Worm (Caenorhabditis elegans): ENCODE data around the gene nhr-170.

Gene nhr-170

DNA sequence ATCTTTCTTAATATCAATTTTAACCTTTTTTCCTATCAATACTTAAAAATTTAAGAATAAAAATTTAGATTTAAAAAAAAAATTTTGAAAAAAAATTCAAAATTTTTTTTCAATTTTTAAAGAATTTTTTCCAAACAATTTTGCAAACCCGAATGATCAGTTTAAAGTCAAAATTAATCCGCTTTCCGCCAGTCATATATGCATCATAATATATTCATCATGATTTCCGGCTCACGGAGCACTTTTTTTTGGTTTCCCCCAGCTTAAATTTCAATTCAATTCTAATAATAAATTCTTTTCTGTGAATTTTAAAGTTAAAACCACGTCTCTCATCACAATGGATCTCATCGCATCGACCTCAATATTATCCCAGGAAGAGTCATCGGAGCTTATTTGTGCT lies 45.9 kb upstream of the nhr-170 start, which contains the start of gene nhr-230:
Gene nhr-230, plus strand, starts transcription at position 301 of the 400 bp plus-strand sequence.
- no peak for TF ChIP-seq skn-1 (tag; optimal IDR thresholded peaks at IDR 0.05)
- TF ChIP-seq T26A8.4 (GFP tag; IDR thresholded peaks at IDR 0.05), result no peak
- TF ChIP-seq nhr-25 (tag; optimal IDR thresholded peaks at IDR 0.05; ENCODE audit: borderline replicate concordance, insufficient read depth), result no peak

DNA sequence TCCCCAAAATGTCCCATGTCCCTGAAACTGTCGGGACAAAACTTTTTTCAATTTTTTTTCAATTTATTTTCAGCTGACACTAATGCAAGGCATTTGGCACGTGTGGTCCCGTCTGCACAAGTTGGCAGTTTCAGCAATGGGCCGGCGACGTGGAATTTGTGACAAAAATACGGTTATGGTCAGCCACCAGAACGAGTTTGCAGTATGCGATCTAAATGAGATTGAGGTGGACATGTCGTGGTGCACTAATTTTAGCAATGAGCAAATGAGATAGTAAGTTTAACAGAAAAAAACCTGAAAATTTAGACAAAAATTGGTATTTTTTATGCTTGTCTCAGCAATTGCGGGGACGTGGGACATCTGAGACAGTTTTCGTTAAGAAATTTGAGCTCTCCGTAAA lies 41.8 kb upstream of the nhr-170 start:
- TF ChIP-seq zip-2 (tag; optimal IDR thresholded peaks at IDR 0.05), result no peak
- TF ChIP-seq unc-62 (GFP tag; optimal IDR thresholded peaks at IDR 0.05 in 1 of 2), result peak in 1 of 2 experiments; percentile 50
- TF ChIP-seq unc-62 (tag; optimal IDR thresholded peaks at IDR 0.05), result no peak

- TF ChIP-seq zag-1 (tag; optimal IDR thresholded peaks at IDR 0.05) (no peak), hif-1 (tag; optimal IDR thresholded peaks at IDR 0.05) (peak in 1 of 2 experiments; percentile 4), nhr-28 (tag; optimal IDR thresholded peaks at IDR 0.05) (peak; percentile 48), hmg-1.1 (GFP tag; IDR thresholded peaks at IDR 0.05) (peak; percentile 22; the same call in 1 of the 2 replicates), hlh-11 (tag; optimal IDR thresholded peaks at IDR 0.05) (peak; percentile 47), T20F7.1 (GFP tag; optimal IDR thresholded peaks at IDR 0.05) (no peak), ztf-7 (tag; optimal IDR thresholded peaks at IDR 0.05) (no peak), nhr-11 (tag; optimal IDR thresholded peaks at IDR 0.05) (no peak), daf-16 (GFP tag; optimal IDR thresholded peaks at IDR 0.05) (no peak), daf-16 (tag; optimal IDR thresholded peaks at IDR 0.05) (peak; percentile 71), dmd-6 (GFP tag; IDR thresholded peaks at IDR 0.05) (peak; percentile 64), mes-2 (tag; optimal IDR thresholded peaks at IDR 0.05; ENCODE audit: poor library complexity, severe bottlenecking) (peak; percentile 52), Y75B8A.6 (GFP tag; IDR thresholded peaks at IDR 0.05) (no peak), dve-1 (tag; optimal IDR thresholded peaks at IDR 0.05; ENCODE audit: insufficient read depth) (peak; percentile 64), aly-2 (tag; optimal IDR thresholded peaks at IDR 0.05) (no peak), rbr-2 (tag; optimal IDR thresholded peaks at IDR 0.05) (no peak), mep-1 (tag; optimal IDR thresholded peaks at IDR 0.05) (peak; percentile 40), skn-1 (tag; optimal IDR thresholded peaks at IDR 0.05) (no peak), zip-2 (tag; optimal IDR thresholded peaks at IDR 0.05) (no peak), ceh-62 (tag; optimal IDR thresholded peaks at IDR 0.05) (no peak)
These were observed 38.3 kb upstream of the nhr-170 start, which contains the start of gene nhr-65 for ce11 chrV:18838799-18839354. TSS of gene nhr-65 (plus strand) at chrV:18839304.

ce11 chrV:18837125-18837524 lies 36.5 kb upstream of the nhr-170 start, which contains the start of gene cyp-33D3:
TSS of gene cyp-33D3 (minus strand) at chrV:18837225.
- TF ChIP-seq ctbp-1 (GFP tag; IDR thresholded peaks at IDR 0.05) (no peak), tra-1 (GFP tag; IDR thresholded peaks at IDR 0.05) (no peak), duxl-1 (tag; optimal IDR thresholded peaks at IDR 0.05; ENCODE audit: poor library complexity) (no peak), T20F7.1 (GFP tag; optimal IDR thresholded peaks at IDR 0.05) (no peak), rbr-2 (tag; optimal IDR thresholded peaks at IDR 0.05) (no peak)

- no peak for TF ChIP-seq nhr-76 (tag; optimal IDR thresholded peaks at IDR 0.05)
- TF ChIP-seq D1046.2 (GFP tag; IDR thresholded peaks at IDR 0.05), result no peak
- no peak for TF ChIP-seq nhr-102 (tag; optimal IDR thresholded peaks at IDR 0.05)
- no peak for TF ChIP-seq dmd-9 (GFP tag; IDR thresholded peaks at IDR 0.05)
- no peak for TF ChIP-seq set-16 (GFP tag; IDR thresholded peaks at IDR 0.05)
- TF ChIP-seq fos-1 (tag; optimal IDR thresholded peaks at IDR 0.05), result no peak
- TF ChIP-seq rbr-2 (tag; optimal IDR thresholded peaks at IDR 0.05), result no peak
- no peak for TF ChIP-seq pha-4 (GFP tag; IDR thresholded peaks at IDR 0.05)
- no peak for TF ChIP-seq pha-4 (tag; optimal IDR thresholded peaks at IDR 0.05)
- TF ChIP-seq Y75B8A.6 (GFP tag; IDR thresholded peaks at IDR 0.05), result no peak
These were observed 26.7 kb upstream of the nhr-170 start for ce11 chrV:18827374-18827773.
